Fruit fly (Drosophila melanogaster): ENCODE data around the gene Srp72.

DNA sequence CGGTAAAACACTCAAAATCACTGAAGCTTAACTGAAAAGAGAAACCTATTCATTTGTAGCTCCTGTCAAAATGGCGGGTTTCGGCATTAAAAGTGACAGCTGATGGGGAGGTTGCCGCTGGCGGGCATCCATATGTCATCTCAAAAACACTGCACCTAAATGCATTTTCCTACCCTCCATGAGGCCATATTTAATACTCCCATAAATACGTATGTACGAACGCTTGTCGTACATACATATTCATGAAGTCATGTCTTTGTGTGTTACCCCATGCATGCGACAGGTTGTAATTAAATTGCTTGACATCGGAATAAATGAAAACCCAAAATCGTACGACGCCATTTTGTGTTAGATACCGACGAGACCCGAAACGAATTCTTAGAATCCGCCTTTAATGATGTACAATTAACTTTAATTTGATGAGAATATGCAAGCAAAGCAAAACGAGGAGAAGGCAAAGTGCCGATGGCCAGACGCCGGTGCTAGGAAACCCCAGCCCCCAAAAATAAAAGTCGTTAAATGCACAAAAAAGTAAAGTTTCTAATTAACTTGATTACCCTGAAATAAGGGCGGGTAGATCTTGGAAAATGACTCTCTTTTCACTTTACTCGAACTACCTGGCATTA, 7.9 kb downstream of the Srp72 start:
- TF ChIP-seq CG15710 (tag; optimal IDR thresholded peaks at IDR 0.05) (no peak), fd96Ca (GFP tag; IDR thresholded peaks at IDR 0.05) (no peak), D1 (tag; optimal IDR thresholded peaks at IDR 0.05) (no peak), CG14655 (GFP tag; optimal IDR thresholded peaks at IDR 0.05) (no peak), Pif1A (GFP tag; optimal IDR thresholded peaks at IDR 0.05) (no peak), CG13204 (GFP tag; optimal IDR thresholded peaks at IDR 0.05) (no peak), CG32121 (GFP tag; IDR thresholded peaks at IDR 0.05) (no peak), CG12605 (GFP tag; IDR thresholded peaks at IDR 0.05) (no peak), gl (tag; optimal IDR thresholded peaks at IDR 0.05) (no peak), CG10348 (GFP tag; IDR thresholded peaks at IDR 0.05) (no peak), rn (GFP tag; IDR thresholded peaks at IDR 0.05) (no peak), CG34367 (tag; optimal IDR thresholded peaks at IDR 0.05) (no peak), CG4496 (GFP tag; IDR thresholded peaks at IDR 0.05) (no peak)

All from whole organism, pupa.